Fruit fly (Drosophila melanogaster) whole organism, embryonic: ENCODE results near the gene CG34334.

Source experiments
- Ada2b ChIP-seq: fragments of 200-800 bp; sonication (Bioruptor generic); IDR thresholded peaks from 2 replicates; pipeline ENCODE4 v1.3.6; 2022; ENCODE audit warnings: missing biosample characterization, missing genetic modification characterization
- Asciz ChIP-seq: fragments of 200-800 bp; sonication (Bioruptor generic); optimal IDR thresholded peaks from 2 replicates; lab custom pipeline; 2017; ENCODE audit warnings: missing biosample characterization, mild to moderate bottlenecking, missing genetic modification characterization, missing genetic modification reagents
- CG10979 ChIP-seq: fragments of 200-800 bp; sonication (Bioruptor generic); optimal IDR thresholded peaks from 2 replicates; lab custom pipeline; 2018; ENCODE audit warnings: missing biosample characterization, mild to moderate bottlenecking, missing genetic modification characterization, moderate library complexity
- CG14860 ChIP-seq: fragments of 200-800 bp; sonication (Bioruptor generic); IDR thresholded peaks from 3 replicates; pipeline ENCODE4 v1.3.6; 2022; ENCODE audit warnings: missing biosample characterization, missing genetic modification characterization; ENCODE audit not compliant: partially characterized antibody
- CG15601 ChIP-seq: fragments of 200-800 bp; sonication (Bioruptor generic); optimal IDR thresholded peaks from 3 replicates; lab custom pipeline; 2019; ENCODE audit warnings: missing biosample characterization, mild to moderate bottlenecking, missing genetic modification characterization, moderate library complexity
- CG16813 ChIP-seq: fragments of 200-800 bp; sonication (Bioruptor generic); IDR thresholded peaks from 3 replicates; pipeline ENCODE4 v1.3.6; 2022; ENCODE audit warnings: missing biosample characterization, missing genetic modification characterization; ENCODE audit not compliant: partially characterized antibody
- CG17568 ChIP-seq: fragments of 200-800 bp; sonication (Bioruptor generic); optimal IDR thresholded peaks from 2 replicates; lab custom pipeline; 2018; ENCODE audit warnings: missing biosample characterization, mild to moderate bottlenecking, missing genetic modification characterization, moderate library complexity
- CG18476 ChIP-seq: fragments of 200-800 bp; sonication (Bioruptor generic); optimal IDR thresholded peaks from 2 replicates; lab custom pipeline; 2016; ENCODE audit warnings: missing biosample characterization, mild to moderate bottlenecking, missing genetic modification characterization
- CG18599 ChIP-seq: fragments of 200-800 bp; sonication (Bioruptor generic); optimal IDR thresholded peaks from 3 replicates; lab custom pipeline; 2017; ENCODE audit warnings: missing biosample characterization, missing genetic modification characterization, mild to moderate bottlenecking, moderate library complexity, missing genetic modification reagents
- CG2116 ChIP-seq: fragments of 200-800 bp; sonication (Bioruptor generic); optimal IDR thresholded peaks from 3 replicates; lab custom pipeline; 2018; ENCODE audit warnings: missing biosample characterization, mild to moderate bottlenecking, missing genetic modification characterization
- CG31388 ChIP-seq: fragments of 200-800 bp; sonication (Bioruptor generic); optimal IDR thresholded peaks from 2 replicates; lab custom pipeline; 2016; ENCODE audit warnings: missing biosample characterization, missing genetic modification characterization
- CG4820 ChIP-seq: fragments of 200-800 bp; sonication (Bioruptor generic); optimal IDR thresholded peaks from 3 replicates; lab custom pipeline; 2016; ENCODE audit warnings: missing biosample characterization, missing genetic modification characterization
- CG6272 ChIP-seq: fragments of 200-800 bp; sonication (Bioruptor generic); IDR thresholded peaks from 2 replicates; pipeline ENCODE4 v1.3.6; 2022; ENCODE audit warnings: missing biosample characterization, missing genetic modification characterization
- CG6813 ChIP-seq: fragments of 200-800 bp; sonication (Bioruptor generic); optimal IDR thresholded peaks from 2 replicates; lab custom pipeline; 2017; ENCODE audit warnings: missing biosample characterization, missing genetic modification characterization, mild to moderate bottlenecking, moderate library complexity, missing genetic modification reagents
- CG6854 ChIP-seq: fragments of 200-800 bp; sonication (Bioruptor generic); optimal IDR thresholded peaks from 3 replicates; lab custom pipeline; 2017; ENCODE audit warnings: missing biosample characterization, mild to moderate bottlenecking, missing genetic modification characterization
- CG7786 ChIP-seq: fragments of 200-800 bp; sonication (Bioruptor generic); optimal IDR thresholded peaks from 2 replicates; lab custom pipeline; 2016; ENCODE audit warnings: missing biosample characterization, missing genetic modification characterization
- CG7963 ChIP-seq: fragments of 200-800 bp; sonication (Bioruptor generic); IDR thresholded peaks from 3 replicates; pipeline ENCODE4 v1.3.6; 2022; ENCODE audit warnings: missing biosample characterization, missing genetic modification characterization; ENCODE audit not compliant: partially characterized antibody
- CG8290 ChIP-seq, 3 experiments: fragments of 200-800 bp; sonication (Bioruptor generic); optimal IDR thresholded peaks; 2 replicates each; lab custom pipeline; 2016 to 2019; ENCODE audit warnings: missing biosample characterization in 3 of 3, missing genetic modification characterization in 3 of 3, mild to moderate bottlenecking in 2 of 3, moderate library complexity in 1 of 3
- CG8944 ChIP-seq: fragments of 200-800 bp; sonication (Bioruptor generic); optimal IDR thresholded peaks from 3 replicates; lab custom pipeline; 2016; ENCODE audit warnings: missing biosample characterization, missing genetic modification characterization
- D19B ChIP-seq: fragments of 200-800 bp; sonication (Bioruptor generic); optimal IDR thresholded peaks from 2 replicates; lab custom pipeline; 2017; ENCODE audit warnings: missing biosample characterization, mild to moderate bottlenecking, missing genetic modification characterization
- Ets65A ChIP-seq: fragments of 200-800 bp; sonication (Bioruptor generic); peaks from one replicate; lab custom pipeline; 2016; ENCODE audit warnings: missing biosample characterization, missing genetic modification characterization
- H2.0 ChIP-seq: fragments of 200-800 bp; sonication (Bioruptor generic); IDR thresholded peaks from 2 replicates; pipeline ENCODE4 v1.3.6; 2022; ENCODE audit warnings: missing biosample characterization, missing genetic modification characterization
- HLH4C ChIP-seq: fragments of 200-800 bp; sonication (Bioruptor generic); IDR thresholded peaks from 3 replicates; pipeline ENCODE4 v1.3.6; 2022; ENCODE audit warnings: missing biosample characterization, missing genetic modification characterization; ENCODE audit not compliant: partially characterized antibody
- Hsf ChIP-seq: fragments of 200-800 bp; sonication (Bioruptor generic); optimal IDR thresholded peaks from 3 replicates; lab custom pipeline; 2016; ENCODE audit warnings: missing biosample characterization, missing genetic modification characterization
- NC2β ChIP-seq: fragments of 200-800 bp; sonication (Bioruptor generic); optimal IDR thresholded peaks from 2 replicates; lab custom pipeline; 2016; ENCODE audit warnings: missing biosample characterization, missing genetic modification characterization
- Trl ChIP-seq, 3 experiments: fragments of >200 bp in 2 of 3; fragments of 200-800 bp in 1 of 3; sonication (Bioruptor generic) in 1 of 3; optimal IDR thresholded peaks; 2 replicates in 1 of 3; 3 replicates in 2 of 3; lab custom pipeline; 2016 to 2017; ENCODE audit warnings: missing biosample characterization in 1 of 3, missing genetic modification characterization in 1 of 3
- bab2 ChIP-seq: fragments of 200-800 bp; sonication (Bioruptor generic); optimal IDR thresholded peaks from 2 replicates; lab custom pipeline; 2016; ENCODE audit warnings: missing biosample characterization, missing genetic modification characterization
- hb ChIP-seq: fragments of 200-800 bp; sonication (Bioruptor generic); IDR thresholded peaks from 3 replicates; pipeline ENCODE4 v1.3.6; 2022; ENCODE audit warnings: missing biosample characterization, missing genetic modification characterization; ENCODE audit not compliant: partially characterized antibody
- mld ChIP-seq: fragments of 200-800 bp; sonication (Bioruptor generic); IDR thresholded peaks from 3 replicates; pipeline ENCODE4 v1.3.6; 2022; ENCODE audit warnings: missing biosample characterization, missing genetic modification characterization; ENCODE audit not compliant: partially characterized antibody
- nerfin-2 ChIP-seq: fragments of 200-800 bp; sonication (Bioruptor generic); IDR thresholded peaks from 2 replicates; pipeline ENCODE4 v1.3.6; 2022; ENCODE audit warnings: missing biosample characterization, missing genetic modification characterization; ENCODE audit not compliant: partially characterized antibody
- prd ChIP-seq, 3 experiments: fragments of >200 bp in 2 of 3; fragments of 200-800 bp in 1 of 3; sonication (Bioruptor generic) in 1 of 3; optimal IDR thresholded peaks in 2 of 3; IDR thresholded peaks in 1 of 3; 2 replicates in 2 of 3; 3 replicates in 1 of 3; pipeline versions ENCODE4 v1.3.6 to Lab custom; 2017 to 2022; ENCODE audit warnings: missing biosample characterization in 1 of 3, missing genetic modification characterization in 1 of 3
- repo ChIP-seq: fragments of 200-800 bp; sonication (Bioruptor generic); optimal IDR thresholded peaks from 2 replicates; lab custom pipeline; 2016; ENCODE audit warnings: missing biosample characterization, missing genetic modification characterization
- ssp ChIP-seq: fragments of 200-800 bp; sonication (Bioruptor generic); IDR thresholded peaks from 2 replicates; pipeline ENCODE4 v1.3.6; 2022; ENCODE audit warnings: missing biosample characterization, missing genetic modification characterization
- vnd ChIP-seq: fragments of 200-800 bp; sonication (Bioruptor generic); IDR thresholded peaks from 3 replicates; pipeline ENCODE4 v1.3.6; 2022; ENCODE audit warnings: missing biosample characterization, missing genetic modification characterization; ENCODE audit not compliant: partially characterized antibody
- z ChIP-seq: fragments of 200-800 bp; sonication (Bioruptor generic); IDR thresholded peaks from 3 replicates; pipeline ENCODE4 v1.3.6; 2022; ENCODE audit warnings: missing biosample characterization, missing genetic modification characterization
- zfh2 ChIP-seq: fragments of 200-800 bp; sonication (Bioruptor generic); optimal IDR thresholded peaks from 2 replicates; lab custom pipeline; 2016; ENCODE audit warnings: missing biosample characterization, missing genetic modification characterization

Gene CG34334

DNA sequence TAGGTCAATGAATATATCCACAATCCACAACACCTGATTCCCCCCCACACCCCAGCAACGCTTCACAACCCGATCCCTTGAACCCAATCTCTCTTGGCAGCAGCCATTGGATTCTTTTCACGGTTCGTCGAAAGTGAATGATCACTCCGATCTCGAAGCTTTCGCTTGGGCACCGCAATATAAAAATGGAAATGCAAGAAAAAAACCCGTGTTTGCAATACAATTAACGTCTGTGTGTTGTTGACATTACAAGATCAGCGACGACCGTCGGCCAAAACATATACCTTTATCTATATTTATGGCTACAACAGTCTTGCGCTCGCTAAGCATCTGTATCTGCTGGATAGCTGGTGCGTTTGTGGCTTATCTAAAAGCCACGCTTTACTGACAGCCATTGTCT is 35.3 kb upstream of the CG34334 start (continued):
- TF ChIP-seq CG2116 (GFP tag; lab: Kevin White, UChicago) (no peak), z (0 out of 3 replicates have a peak, but pooled peaks have one; percentile 30), repo (peak; percentile 14), CG7963 (GFP tag; lab: Robert Waterston, UW) (no peak), CG17568 (GFP tag; lab: Kevin White, UChicago) (peak; percentile 19), zfh2 (GFP tag; lab: Kevin White, UChicago) (no peak), CG15601 (tag; lab: Kevin White, UChicago) (peak; percentile 66), Trl (optimal IDR thresholded peaks at IDR 0.05; lab: Kevin White, UChicago) (no peak), Trl (GFP tag; optimal IDR thresholded peaks at IDR 0.05; lab: Kevin White, UChicago) (peak; percentile 29), CG31388 (GFP tag; lab: Kevin White, UChicago) (no peak), CG7786 (GFP tag; lab: Kevin White, UChicago) (peak; percentile 31), NC2β (GFP tag; lab: Kevin White, UChicago) (no peak), CG18476 (GFP tag; lab: Kevin White, UChicago) (no peak), CG6272 (GFP tag; lab: Robert Waterston, UW) (no peak), CG6854 (GFP tag; lab: Kevin White, UChicago) (no peak), bab2 (GFP tag; lab: Kevin White, UChicago) (peak; percentile 15), CG8944 (GFP tag; lab: Kevin White, UChicago) (peak; percentile 12), CG6813 (peak; percentile 47), CG4820 (no peak), CG8290 (GFP tag; optimal IDR thresholded peaks at IDR 0.05; lab: Kevin White, UChicago) (no peak), CG8290 (tag; optimal IDR thresholded peaks at IDR 0.05; lab: Kevin White, UChicago) (peak in 1 of 2 experiments; percentile 35)

- TF ChIP-seq Ets65A (no peak), CG14860 (GFP tag; lab: Robert Waterston, UW) (peak; percentile 40; the same call in 1 of the 3 replicates), mld (GFP tag; lab: Robert Waterston, UW) (0 out of 3 replicates have a peak, but pooled peaks have one; percentile 11), vnd (GFP tag; lab: Robert Waterston, UW) (0 out of 3 replicates have a peak, but pooled peaks have one; percentile 32), Ada2b (GFP tag; lab: Robert Waterston, UW) (0 out of 2 replicates have a peak, but pooled peaks have one; percentile 5), ssp (GFP tag; lab: Robert Waterston, UW) (no peak), hb (GFP tag; lab: Robert Waterston, UW) (0 out of 3 replicates have a peak, but pooled peaks have one; percentile 25), CG18599 (GFP tag; lab: Kevin White, UChicago) (no peak), H2.0 (no peak), prd (optimal IDR thresholded peaks at IDR 0.05; lab: Kevin White, UChicago) (no peak), prd (GFP tag; IDR thresholded peaks at IDR 0.05; lab: Robert Waterston, UW) (peak; percentile 35; the same call in 2 of the 3 replicates), HLH4C (GFP tag; lab: Robert Waterston, UW) (peak; percentile 62; the same call in 2 of the 3 replicates), CG10979 (no peak), Hsf (GFP tag; lab: Kevin White, UChicago) (no peak), Asciz (GFP tag; lab: Kevin White, UChicago) (no peak), nerfin-2 (GFP tag; lab: Robert Waterston, UW) (peak; percentile 60), D19B (peak; percentile 19), CG16813 (GFP tag; lab: Robert Waterston, UW) (peak; percentile 54)
These were observed 34.2 kb upstream of the CG34334 start for dm6 chrX:22838405-22838804.
